Worm (Caenorhabditis elegans) whole organism, L1 larva: ENCODE data around the gene Y54G2A.11.
"Not testable (repeated sequence)": the region's sequence is repeated elsewhere in the genome, so short reads cannot be mapped to it uniquely, and the experiment has no call there.

Source experiments
- aly-2 ChIP-seq: fragments of 150-350 bp; optimal IDR thresholded peaks from 2 replicates; lab custom pipeline; 2014; ENCODE audit warnings: missing biosample characterization, missing genetic modification characterization
- blmp-1 ChIP-seq: fragments of 150-350 bp; optimal IDR thresholded peaks from 2 replicates; lab custom pipeline; 2014; ENCODE audit warnings: missing biosample characterization, missing genetic modification characterization
- ceh-63 ChIP-seq: fragments of 200-800 bp; sonication (Bioruptor generic); optimal IDR thresholded peaks from 2 replicates; lab custom pipeline; 2018; ENCODE audit warnings: mild to moderate bottlenecking, missing genetic modification characterization, missing compliant biosample characterization
- ceh-82 ChIP-seq, 3 experiments: fragments of 150-350 bp in 1 of 3; sonication (generic microtip) in 2 of 3; optimal IDR thresholded peaks; 2 replicates each; lab custom pipeline; 2014 to 2017; ENCODE audit warnings: missing biosample characterization in 3 of 3, missing genetic modification characterization in 3 of 3
- ceh-88 ChIP-seq: fragments of 200-800 bp; sonication (Bioruptor generic); IDR thresholded peaks from 2 replicates; pipeline ENCODE4 v1.3.6; 2022; ENCODE audit warnings: missing genetic modification characterization, missing compliant biosample characterization
- ceh-90 ChIP-seq: sonication (generic microtip); optimal IDR thresholded peaks from 2 replicates; lab custom pipeline; 2016; ENCODE audit warnings: missing genetic modification characterization, missing compliant biosample characterization
- efl-1 ChIP-seq, 4 experiments: fragments of 150-350 bp; optimal IDR thresholded peaks in 3 of 4; peaks in 1 of 4; 1 replicate in 1 of 4; 2 replicates in 3 of 4; lab custom pipeline; 2014; ENCODE audit warnings: missing biosample characterization in 2 of 4, missing genetic modification characterization in 2 of 4, missing genetic modification reagents in 2 of 4
- egl-27 ChIP-seq, 2 experiments: fragments of 150-350 bp in 1 of 2; sonication (generic microtip); optimal IDR thresholded peaks; 3 replicates each; lab custom pipeline; 2017 to 2018; ENCODE audit warnings: missing biosample characterization in 2 of 2, missing genetic modification characterization in 2 of 2, missing genetic modification reagents in 2 of 2
- elt-2 ChIP-seq: sonication (generic microtip); optimal IDR thresholded peaks from 2 replicates; lab custom pipeline; 2016; ENCODE audit warnings: missing genetic modification characterization, mild to moderate bottlenecking, inconsistent platforms, missing compliant biosample characterization, missing genetic modification reagents
- elt-3 ChIP-seq, 6 experiments: fragments of 150-350 bp in 1 of 6; sonication (generic microtip); optimal IDR thresholded peaks; 2 replicates each; lab custom pipeline; 2017 to 2018; ENCODE audit warnings: missing biosample characterization in 6 of 6, missing genetic modification characterization in 6 of 6, inconsistent platforms in 1 of 6
- ets-5 ChIP-seq: fragments of 200-800 bp; sonication (Bioruptor generic); IDR thresholded peaks from 2 replicates; pipeline ENCODE4 v1.3.6; 2022; ENCODE audit warnings: missing genetic modification characterization, missing compliant biosample characterization
- fkh-10 ChIP-seq: sonication (generic microtip); optimal IDR thresholded peaks from 2 replicates; lab custom pipeline; 2017; ENCODE audit warnings: missing biosample characterization, missing genetic modification reagents, missing genetic modification characterization
- fos-1 ChIP-seq: fragments of 150-350 bp; optimal IDR thresholded peaks from 2 replicates; lab custom pipeline; 2014; ENCODE audit warnings: missing biosample characterization, missing genetic modification characterization
- grh-1 ChIP-seq: fragments of 200-800 bp; sonication (Bioruptor generic); IDR thresholded peaks from 2 replicates; pipeline ENCODE4 v1.3.6; 2022; ENCODE audit warnings: missing genetic modification reagents, missing genetic modification characterization, missing compliant biosample characterization
- hpl-2 ChIP-seq: fragments of 150-350 bp; optimal IDR thresholded peaks from 2 replicates; lab custom pipeline; 2014; ENCODE audit warnings: missing biosample characterization, missing genetic modification reagents, missing genetic modification characterization
- irx-1 ChIP-seq: sonication (generic microtip); optimal IDR thresholded peaks from 2 replicates; lab custom pipeline; 2016; ENCODE audit warnings: missing genetic modification characterization, missing compliant biosample characterization
- lin-13 ChIP-seq: fragments of 150-350 bp; optimal IDR thresholded peaks from 2 replicates; lab custom pipeline; 2014; ENCODE audit warnings: missing biosample characterization, missing genetic modification reagents, missing genetic modification characterization
- lin-14 ChIP-seq: fragments of 200-800 bp; sonication (Bioruptor generic); optimal IDR thresholded peaks from 2 replicates; lab custom pipeline; 2018; ENCODE audit warnings: mild to moderate bottlenecking, missing genetic modification characterization, moderate library complexity, missing compliant biosample characterization
- lin-15B ChIP-seq: fragments of 150-350 bp; sonication (generic microtip); optimal IDR thresholded peaks from 3 replicates; lab custom pipeline; 2014; ENCODE audit warnings: missing biosample characterization, missing genetic modification characterization
- lin-35 ChIP-seq, 2 experiments: fragments of 150-350 bp; optimal IDR thresholded peaks; 2 replicates each; lab custom pipeline; 2014; ENCODE audit warnings: missing biosample characterization in 2 of 2, missing genetic modification characterization in 2 of 2, missing genetic modification reagents in 2 of 2
- lir-3 ChIP-seq: sonication (generic microtip); optimal IDR thresholded peaks from 2 replicates; lab custom pipeline; 2016; ENCODE audit warnings: mild to moderate bottlenecking, missing genetic modification characterization, moderate library complexity, missing compliant biosample characterization; ENCODE audit not compliant: poor library complexity
- mab-9 ChIP-seq: fragments of 200-800 bp; sonication (Bioruptor generic); IDR thresholded peaks from 2 replicates; pipeline ENCODE4 v1.3.6; 2022; ENCODE audit warnings: missing genetic modification reagents, missing genetic modification characterization, missing compliant biosample characterization
- mef-2 ChIP-seq: fragments of 150-350 bp; optimal IDR thresholded peaks from 2 replicates; lab custom pipeline; 2014; ENCODE audit warnings: missing biosample characterization, missing genetic modification characterization
- nhr-11 ChIP-seq: fragments of 150-350 bp; optimal IDR thresholded peaks from 2 replicates; lab custom pipeline; 2014; ENCODE audit warnings: missing biosample characterization, missing genetic modification characterization
- nhr-12 ChIP-seq: sonication (generic microtip); optimal IDR thresholded peaks from 2 replicates; lab custom pipeline; 2017; ENCODE audit warnings: missing biosample characterization, missing genetic modification characterization
- nhr-19 ChIP-seq: fragments of 200-800 bp; sonication (Bioruptor generic); conservative IDR thresholded peaks from 2 replicates; pipeline ENCODE4 v1.3.6; 2022; ENCODE audit warnings: missing genetic modification characterization, missing compliant biosample characterization
- nhr-237 ChIP-seq: fragments of 150-350 bp; optimal IDR thresholded peaks from 2 replicates; lab custom pipeline; 2014; ENCODE audit warnings: missing biosample characterization, missing genetic modification characterization
- nhr-76 ChIP-seq: sonication (generic microtip); optimal IDR thresholded peaks from 2 replicates; lab custom pipeline; 2017; ENCODE audit warnings: missing biosample characterization, missing genetic modification characterization
- nhr-77 ChIP-seq: fragments of 150-350 bp; optimal IDR thresholded peaks from 2 replicates; lab custom pipeline; 2014; ENCODE audit warnings: missing biosample characterization, missing genetic modification characterization
- nhr-85 ChIP-seq: sonication (generic microtip); peaks from one replicate; lab custom pipeline; 2016; ENCODE audit warnings: missing genetic modification characterization, inconsistent platforms, missing compliant biosample characterization
- nhr-90 ChIP-seq: sonication (generic microtip); optimal IDR thresholded peaks from 2 replicates; lab custom pipeline; 2016; ENCODE audit warnings: mild to moderate bottlenecking, missing genetic modification characterization, missing compliant biosample characterization; ENCODE audit not compliant: poor library complexity
- pag-3 ChIP-seq: sonication (generic microtip); optimal IDR thresholded peaks from 2 replicates; lab custom pipeline; 2017; ENCODE audit warnings: missing genetic modification characterization, mild to moderate bottlenecking, missing compliant biosample characterization, antibody characterized with exemption, borderline replicate concordance; ENCODE audit not compliant: insufficient read depth
- pax-3 ChIP-seq: fragments of 200-800 bp; sonication (Bioruptor generic); optimal IDR thresholded peaks from 2 replicates; lab custom pipeline; 2018; ENCODE audit warnings: mild to moderate bottlenecking, missing genetic modification characterization, moderate library complexity, missing compliant biosample characterization
- pqm-1 ChIP-seq: sonication (generic microtip); optimal IDR thresholded peaks from 3 replicates; lab custom pipeline; 2017; ENCODE audit warnings: missing biosample characterization, missing genetic modification characterization
- rnt-1 ChIP-seq: sonication (generic microtip); optimal IDR thresholded peaks from 2 replicates; lab custom pipeline; 2016; ENCODE audit warnings: mild to moderate bottlenecking, missing genetic modification characterization, moderate library complexity, missing compliant biosample characterization
- skn-1 ChIP-seq: fragments of 150-350 bp; optimal IDR thresholded peaks from 2 replicates; lab custom pipeline; 2014; ENCODE audit warnings: missing biosample characterization, missing genetic modification characterization
- snu-23 ChIP-seq: sonication (generic microtip); optimal IDR thresholded peaks from 2 replicates; lab custom pipeline; 2016; ENCODE audit warnings: missing genetic modification characterization, missing compliant biosample characterization
- sox-4 ChIP-seq: sonication (generic microtip); optimal IDR thresholded peaks from 2 replicates; lab custom pipeline; 2016; ENCODE audit warnings: missing genetic modification characterization, missing compliant biosample characterization
- sptf-1 ChIP-seq: fragments of 150-350 bp; optimal IDR thresholded peaks from 2 replicates; lab custom pipeline; 2014; ENCODE audit warnings: missing biosample characterization, missing genetic modification characterization
- sup-37 ChIP-seq: fragments of 200-800 bp; sonication (Bioruptor generic); optimal IDR thresholded peaks from 2 replicates; lab custom pipeline; 2018; ENCODE audit warnings: mild to moderate bottlenecking, missing genetic modification characterization, missing compliant biosample characterization
- swsn-7 ChIP-seq: sonication (generic microtip); optimal IDR thresholded peaks from 2 replicates; lab custom pipeline; 2016; ENCODE audit warnings: missing genetic modification characterization, missing compliant biosample characterization
- unc-130 ChIP-seq: fragments of 150-350 bp; optimal IDR thresholded peaks from 2 replicates; lab custom pipeline; 2017; ENCODE audit warnings: missing biosample characterization, missing genetic modification characterization, inconsistent platforms
- unc-62 ChIP-seq: fragments of 150-350 bp; optimal IDR thresholded peaks from 2 replicates; lab custom pipeline; 2014; ENCODE audit warnings: missing biosample characterization, missing genetic modification reagents, missing genetic modification characterization
- unc-86 ChIP-seq: sonication (generic microtip); optimal IDR thresholded peaks from 2 replicates; lab custom pipeline; 2016; ENCODE audit warnings: missing genetic modification characterization, missing compliant biosample characterization

The Y54G2A.11 gene

DNA sequence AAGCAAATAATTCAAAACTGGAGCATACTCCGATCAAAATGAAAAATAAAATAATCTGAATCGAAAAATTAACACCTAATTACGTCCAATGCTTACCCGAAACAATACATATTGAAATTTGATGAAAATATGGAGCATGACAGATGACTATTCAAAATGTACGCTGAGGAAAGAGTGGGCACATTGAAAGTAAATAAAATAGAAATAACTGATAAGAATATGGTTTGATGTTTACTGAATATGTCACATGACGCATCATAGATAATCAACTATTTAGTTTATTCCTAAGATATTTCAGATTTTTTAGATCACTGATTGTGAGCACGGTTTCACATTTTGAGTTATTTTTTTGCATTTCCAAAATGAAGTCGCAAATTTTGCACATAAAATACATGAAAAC lies 26.7 kb upstream of the Y54G2A.11 start, which contains the start of gene Y54G2A.52:
Y54G2A.52 (minus strand) TSS at position 348 of the 400 bp plus-strand sequence.
- TF ChIP-seq lin-35 (GFP tag; optimal IDR thresholded peaks at IDR 0.05; lab: Kevin White, UChicago) (peak in 1 of 2 experiments; percentile 38), elt-2 (tag; lab: Kevin White, UChicago) (peak; percentile 63), nhr-90 (tag; lab: Kevin White, UChicago) (no peak)

ce11 chrIV:2793956-2794355 lies 22.4 kb upstream of the Y54G2A.11 start:
- TF ChIP-seq lin-14 (GFP tag; lab: Kevin White, UChicago) (no peak), efl-1 (optimal IDR thresholded peaks at IDR 0.05; lab: Kevin White, UChicago) (no peak), efl-1 (GFP tag; optimal IDR thresholded peaks at IDR 0.05 in 1 of 2; lab: Kevin White, UChicago) (peak in 1 of 2 experiments; percentile 25), nhr-76 (tag; lab: Kevin White, UChicago) (no peak), unc-62 (GFP tag; lab: Kevin White, UChicago) (no peak), nhr-85 (tag; lab: Kevin White, UChicago) (no peak), nhr-11 (tag; lab: Kevin White, UChicago) (no peak), ceh-63 (GFP tag; lab: Kevin White, UChicago) (no peak)

DNA sequence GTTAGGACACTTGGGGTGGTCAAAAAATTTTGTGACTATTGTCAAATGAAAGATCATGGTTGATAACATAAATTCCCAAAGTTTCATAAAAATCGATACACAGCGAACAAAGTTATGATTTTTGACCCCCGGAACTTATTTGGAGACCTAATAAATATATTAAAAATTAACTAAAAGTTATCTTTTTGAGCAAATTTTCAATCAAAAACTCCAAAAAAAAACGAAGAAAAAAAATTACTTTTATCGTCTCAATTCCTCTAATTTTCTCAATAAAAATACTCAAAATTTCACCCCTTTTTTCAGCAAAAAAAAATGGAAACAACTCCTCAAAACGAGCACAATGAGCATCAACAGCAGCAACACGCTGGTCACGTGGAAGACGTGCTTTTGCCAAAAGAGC lies 16.8 kb upstream of the Y54G2A.11 start, which contains the start of gene atln-1:
atln-1 (plus strand) TSS at position 301 of the 400 bp plus-strand sequence.
- TF ChIP-seq ets-5 (GFP tag; lab: Robert Waterston, UW); nhr-77; pag-3: not testable (repeated sequence)

DNA sequence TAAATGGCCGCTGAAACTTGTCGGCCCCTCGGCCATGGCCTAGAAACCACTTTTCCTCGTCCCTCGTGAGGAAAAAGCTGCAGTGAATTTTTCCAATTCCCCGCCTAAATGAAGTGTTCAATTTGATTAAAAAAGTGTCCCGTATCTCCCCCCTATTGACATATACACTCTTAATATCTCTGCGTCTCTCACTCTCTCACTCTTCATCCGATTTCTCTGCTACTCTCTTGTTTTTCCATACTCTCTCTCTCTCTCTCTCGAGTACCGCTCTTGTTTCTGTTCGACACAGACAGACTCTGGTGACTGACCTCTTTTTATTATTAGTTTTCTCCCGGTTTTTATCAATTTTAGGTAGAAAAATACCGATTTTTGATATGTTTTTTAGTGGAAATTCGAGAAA lies 13.5 kb upstream of the Y54G2A.11 start:
- TF ChIP-seq nhr-19 (GFP tag; lab: Robert Waterston, UW) (no peak), grh-1 (GFP tag; lab: Robert Waterston, UW) (0 out of 2 replicates have a peak, but pooled peaks have one; percentile 13), nhr-237 (tag; lab: Kevin White, UChicago) (no peak), aly-2 (tag; lab: Kevin White, UChicago) (no peak), unc-86 (no peak), unc-130 (no peak), swsn-7 (peak; percentile 36), mab-9 (GFP tag; lab: Robert Waterston, UW) (no peak), ceh-82 (tag; optimal IDR thresholded peaks at IDR 0.05; lab: Kevin White, UChicago) (peak; percentile 3 to 46 (median 40)), nhr-12 (no peak), pax-3 (tag; lab: Kevin White, UChicago) (no peak), nhr-77 (no peak), ceh-88 (GFP tag; lab: Robert Waterston, UW) (no peak), blmp-1 (tag; lab: Kevin White, UChicago) (peak; percentile 38), egl-27 (tag; optimal IDR thresholded peaks at IDR 0.05; lab: Kevin White, UChicago) (no peak), pag-3 (no peak), nhr-90 (tag; lab: Kevin White, UChicago) (peak; percentile 48), irx-1 (tag; lab: Kevin White, UChicago) (no peak), sox-4 (tag; lab: Kevin White, UChicago) (no peak), hpl-2 (GFP tag; lab: Kevin White, UChicago) (no peak), lin-13 (GFP tag; lab: Kevin White, UChicago) (no peak), lir-3 (no peak), snu-23 (GFP tag; lab: Kevin White, UChicago) (peak; percentile 68), sup-37 (no peak), efl-1 (optimal IDR thresholded peaks at IDR 0.05; lab: Kevin White, UChicago) (peak; percentile 69 to 72), efl-1 (GFP tag; optimal IDR thresholded peaks at IDR 0.05 in 1 of 2; lab: Kevin White, UChicago) (peak; percentile 47 to 87), unc-62 (GFP tag; lab: Kevin White, UChicago) (no peak), elt-3 (tag; optimal IDR thresholded peaks at IDR 0.05; lab: Kevin White, UChicago) (peak in 1 of 6 experiments; percentile 26), pqm-1 (no peak), fos-1 (tag; lab: Kevin White, UChicago) (no peak), mef-2 (tag; lab: Kevin White, UChicago) (no peak), rnt-1 (tag; lab: Kevin White, UChicago) (no peak), nhr-85 (tag; lab: Kevin White, UChicago) (peak; percentile 71), nhr-11 (tag; lab: Kevin White, UChicago) (no peak), ceh-90 (tag; lab: Kevin White, UChicago) (no peak), lin-15B (tag; lab: Kevin White, UChicago) (no peak), sptf-1 (tag; lab: Kevin White, UChicago) (no peak), fkh-10 (GFP tag; lab: Kevin White, UChicago) (no peak), skn-1 (tag; lab: Kevin White, UChicago) (no peak)
